Worm (Caenorhabditis elegans): Measurements from ENCODE around the gene lst-4.

The lst-4 gene

ce11 chrIV:14115556-14115955 lies 45.9 kb upstream of the lst-4 start (continued):
- no peak for TF ChIP-seq dox-1 (GFP tag; IDR thresholded peaks at IDR 0.05)
- no peak for TF ChIP-seq unc-130 (GFP tag; optimal IDR thresholded peaks at IDR 0.05)
- no peak for TF ChIP-seq Y67H2A.10 (GFP tag; conservative IDR thresholded peaks at IDR 0.05)
- no peak for TF ChIP-seq nfyb-1 (GFP tag; IDR thresholded peaks at IDR 0.05)
- TF ChIP-seq F37B4.10 (GFP tag; IDR thresholded peaks at IDR 0.05) = no peak
- no peak for TF ChIP-seq ekl-4 (GFP tag; IDR thresholded peaks at IDR 0.05)
- TF ChIP-seq zfh-2 (GFP tag; conservative IDR thresholded peaks at IDR 0.05) = no peak
- TF ChIP-seq nhr-27 (tag; optimal IDR thresholded peaks at IDR 0.05) = no peak
- TF ChIP-seq attf-6 (GFP tag; IDR thresholded peaks at IDR 0.05) = peak; percentile 96
- TF ChIP-seq athp-1 (tag; optimal IDR thresholded peaks at IDR 0.05) = no peak
- TF ChIP-seq F23B12.7 (tag; optimal IDR thresholded peaks at IDR 0.05; ENCODE audit: insufficient read depth) = no peak
- no peak for TF ChIP-seq F57C9.4 (tag; optimal IDR thresholded peaks at IDR 0.05)
- no peak for TF ChIP-seq him-1 (tag; optimal IDR thresholded peaks at IDR 0.05)
- no peak for TF ChIP-seq rcor-1 (GFP tag; IDR thresholded peaks at IDR 0.05)
- no peak for TF ChIP-seq ama-1 (optimal IDR thresholded peaks at IDR 0.05)
- TF ChIP-seq ama-1 (GFP tag; optimal IDR thresholded peaks at IDR 0.05) = no peak
- no peak for TF ChIP-seq Y79H2A.3 (GFP tag; conservative IDR thresholded peaks at IDR 0.05)
- no peak for TF ChIP-seq mcd-1 (GFP tag; IDR thresholded peaks at IDR 0.05)
- TF ChIP-seq repo-1 (tag; optimal IDR thresholded peaks at IDR 0.05) = no peak
- TF ChIP-seq dpl-1 (GFP tag; optimal IDR thresholded peaks at IDR 0.05) = no peak
- no peak for TF ChIP-seq ceh-91 (GFP tag; IDR thresholded peaks at IDR 0.05)
- no peak for TF ChIP-seq akir-1 (GFP tag; optimal IDR thresholded peaks at IDR 0.05)
- TF ChIP-seq ceh-27 (GFP tag; optimal IDR thresholded peaks at IDR 0.05) = no peak
- TF ChIP-seq efl-1 (GFP tag; optimal IDR thresholded peaks at IDR 0.05) = peak; percentile 37
- TF ChIP-seq aptf-2 (GFP tag; conservative IDR thresholded peaks at IDR 0.05) = no peak
- no peak for TF ChIP-seq F52B5.7 (tag; optimal IDR thresholded peaks at IDR 0.05)
- TF ChIP-seq bed-2 (GFP tag; IDR thresholded peaks at IDR 0.05) = no peak
- no peak for TF ChIP-seq hrde-1 (tag; optimal IDR thresholded peaks at IDR 0.05; ENCODE audit: borderline replicate concordance)
- no peak for TF ChIP-seq die-1 (tag; optimal IDR thresholded peaks at IDR 0.05)
- TF ChIP-seq mes-4 (tag; optimal IDR thresholded peaks at IDR 0.05) = no peak
- no peak for TF ChIP-seq cebp-2 (GFP tag; IDR thresholded peaks at IDR 0.05)
- TF ChIP-seq cebp-1 (GFP tag; IDR thresholded peaks at IDR 0.05) = no peak
- no peak for TF ChIP-seq cebp-1 (tag; optimal IDR thresholded peaks at IDR 0.05)
- TF ChIP-seq nfya-2 (GFP tag; IDR thresholded peaks at IDR 0.05) = no peak
- TF ChIP-seq lag-1 (GFP tag; IDR thresholded peaks at IDR 0.05) = no peak
- TF ChIP-seq ccch-3 (GFP tag; optimal IDR thresholded peaks at IDR 0.05) = no peak
- TF ChIP-seq mel-28 (tag; optimal IDR thresholded peaks at IDR 0.05; ENCODE audit: borderline replicate concordance) = no peak
- no peak for TF ChIP-seq F39B2.1 (GFP tag; IDR thresholded peaks at IDR 0.05)
- no peak for TF ChIP-seq mxl-1 (tag; optimal IDR thresholded peaks at IDR 0.05)
- no peak for TF ChIP-seq ceh-40 (GFP tag; IDR thresholded peaks at IDR 0.05)
- no peak for TF ChIP-seq rpc-1 (optimal IDR thresholded peaks at IDR 0.05)
- no peak for TF ChIP-seq rpc-1 (tag; optimal IDR thresholded peaks at IDR 0.05)
- no peak for TF ChIP-seq sdz-38 (tag; optimal IDR thresholded peaks at IDR 0.05)
- TF ChIP-seq pbrm-1 (GFP tag; IDR thresholded peaks at IDR 0.05) = no peak
- no peak for TF ChIP-seq let-526 (GFP tag; IDR thresholded peaks at IDR 0.05)
- peak; percentile 5 for TF ChIP-seq snpc-1.1 (tag; optimal IDR thresholded peaks at IDR 0.05; ENCODE audit: insufficient read depth)
- TF ChIP-seq madf-6 (GFP tag; IDR thresholded peaks at IDR 0.05) = peak; percentile 94
- TF ChIP-seq tlf-1 (GFP tag; optimal IDR thresholded peaks at IDR 0.05) = no peak
- no peak for TF ChIP-seq lin-26 (GFP tag; IDR thresholded peaks at IDR 0.05)
- no peak for TF ChIP-seq bed-1 (GFP tag; IDR thresholded peaks at IDR 0.05)
- TF ChIP-seq F22D6.2 (tag; optimal IDR thresholded peaks at IDR 0.05) = no peak
- TF ChIP-seq ztf-18 (tag; optimal IDR thresholded peaks at IDR 0.05) = no peak

Data from whole organism, young adult.